Fruit fly (Drosophila melanogaster) ovary, adult (tissue): ENCODE results near the gene CG6067.

Source experiments
- CG17801 ChIP-seq: fragments of 200-800 bp; optimal IDR thresholded peaks from 2 replicates; lab custom pipeline; 2019; ENCODE audit warnings: missing biosample characterization, mild to moderate bottlenecking, missing genetic modification characterization, moderate library complexity; ENCODE audit not compliant: partially characterized antibody

CG6067 gene

dm6 chrX:5970666-5971057 is 15.2 kb downstream of the CG6067 start:
- TF ChIP-seq CG17801, result no peak

- no peak for TF ChIP-seq CG17801
These were observed 16.6 kb downstream of the CG6067 start for dm6 chrX:5972030-5972429.

- TF ChIP-seq CG17801, result no peak
These were observed 18.1 kb downstream of the CG6067 start for dm6 chrX:5973389-5974025.

dm6 chrX:5974358-5975143 is 19.1 kb downstream of the CG6067 start:
- no peak for TF ChIP-seq CG17801

- no peak for TF ChIP-seq CG17801
These were observed 21.7 kb downstream of the CG6067 start for dm6 chrX:5977113-5977512.

dm6 chrX:5977769-5978168 is 22.3 kb downstream of the CG6067 start:
- no peak for TF ChIP-seq CG17801

dm6 chrX:5980883-5981282 is 25.5 kb downstream of the CG6067 start:
- TF ChIP-seq CG17801, result no peak

dm6 chrX:5981410-5981809 is 26.0 kb downstream of the CG6067 start:
- no peak for TF ChIP-seq CG17801

dm6 chrX:5983390-5983789 is 28.0 kb downstream of the CG6067 start:
- TF ChIP-seq CG17801, result no peak

- TF ChIP-seq CG17801, result no peak
These were observed 31.9 kb downstream of the CG6067 start for dm6 chrX:5987362-5987761.

dm6 chrX:5988088-5988987 is 32.9 kb downstream of the CG6067 start, which contains the start of gene CG5966:
Gene CG5966 (plus strand): TSS chrX:5988791.
- TF ChIP-seq CG17801, result no peak

dm6 chrX:5989368-5989767 is 33.9 kb downstream of the CG6067 start:
- no peak for TF ChIP-seq CG17801

dm6 chrX:5992141-5992540 is 36.7 kb downstream of the CG6067 start:
- no peak for TF ChIP-seq CG17801

- no peak for TF ChIP-seq CG17801
These were observed 37.4 kb downstream of the CG6067 start for dm6 chrX:5992767-5993325.

dm6 chrX:5995951-5996350 is 40.5 kb downstream of the CG6067 start:
- no peak for TF ChIP-seq CG17801

- TF ChIP-seq CG17801, result no peak
These were observed 42.5 kb downstream of the CG6067 start for dm6 chrX:5997931-5998330.
